Worm (Caenorhabditis elegans) whole organism, midembryonic: Measurements from ENCODE around the gene kdin-1.

Experiments
- T22C8.4 ChIP-seq: fragments of 200-800 bp; sonication (Bioruptor generic); IDR thresholded peaks from 2 replicates; pipeline ENCODE4 v1.3.6; 2022; ENCODE audit warnings: missing genetic modification characterization, missing compliant biosample characterization
- cog-1 ChIP-seq: sonication (generic microtip); optimal IDR thresholded peaks from 2 replicates; lab custom pipeline; 2016; ENCODE audit warnings: missing genetic modification characterization, missing compliant biosample characterization
- flt-1 ChIP-seq: fragments of 200-800 bp; sonication (Bioruptor generic); IDR thresholded peaks from 2 replicates; pipeline ENCODE4 v1.3.6; 2022; ENCODE audit warnings: missing genetic modification characterization, missing compliant biosample characterization
- klf-2 ChIP-seq: fragments of 200-800 bp; sonication (Bioruptor generic); conservative IDR thresholded peaks from 2 replicates; pipeline ENCODE4 v1.3.6; 2022; ENCODE audit warnings: missing genetic modification reagents, missing genetic modification characterization, missing compliant biosample characterization
- med-1 ChIP-seq: sonication (generic microtip); optimal IDR thresholded peaks from 2 replicates; lab custom pipeline; 2017; ENCODE audit warnings: missing genetic modification characterization, mild to moderate bottlenecking, missing compliant biosample characterization, antibody characterized with exemption, missing genetic modification reagents; ENCODE audit not compliant: insufficient read depth
- ref-1 ChIP-seq: fragments of 200-800 bp; sonication (Bioruptor generic); conservative IDR thresholded peaks from 2 replicates; pipeline ENCODE4 v1.3.6; 2022; ENCODE audit warnings: missing genetic modification reagents, missing genetic modification characterization, missing compliant biosample characterization
- tab-1 ChIP-seq: fragments of 200-800 bp; sonication (Bioruptor generic); IDR thresholded peaks from 2 replicates; pipeline ENCODE4 v1.3.6; 2022; ENCODE audit warnings: missing genetic modification characterization, missing compliant biosample characterization
- ztf-23 ChIP-seq: fragments of 200-800 bp; sonication (Bioruptor generic); IDR thresholded peaks from 2 replicates; pipeline ENCODE4 v1.3.6; 2022; ENCODE audit warnings: missing genetic modification reagents, missing genetic modification characterization, missing compliant biosample characterization
- ztf-29 ChIP-seq: fragments of 200-800 bp; sonication (Bioruptor generic); IDR thresholded peaks from 2 replicates; pipeline ENCODE4 v1.3.6; 2022; ENCODE audit warnings: missing genetic modification reagents, missing genetic modification characterization, missing compliant biosample characterization

Gene kdin-1

DNA sequence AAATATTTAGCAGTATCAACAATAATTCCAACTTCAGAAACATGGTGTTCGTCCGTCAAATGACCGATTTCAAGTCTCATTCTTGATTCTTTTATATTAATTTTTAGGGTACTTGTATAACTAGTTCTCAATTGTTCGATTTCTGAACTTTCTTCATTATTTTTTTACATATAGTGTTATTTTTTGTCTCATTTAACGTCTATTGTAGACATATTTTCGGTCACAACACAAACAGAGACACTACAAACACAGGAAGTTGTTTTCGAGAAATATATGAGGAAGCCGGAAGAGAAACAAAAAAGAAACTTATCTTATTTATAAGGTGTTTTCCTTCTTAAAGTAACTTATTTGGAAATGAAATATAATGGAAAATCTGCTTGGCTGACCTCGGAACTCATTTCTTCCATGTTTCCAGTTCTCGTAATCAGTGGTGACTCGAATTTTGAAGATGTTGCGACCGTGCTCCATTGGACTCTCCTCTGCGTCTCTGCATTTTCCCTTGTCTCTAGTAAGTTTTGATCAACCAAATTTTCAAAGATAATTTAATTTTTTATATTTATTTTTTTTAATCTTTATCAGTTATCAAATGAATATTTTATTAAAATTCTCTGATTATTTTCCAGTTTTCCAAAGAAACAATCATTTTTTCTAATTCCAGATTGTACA is 15.3 kb downstream of the kdin-1 start, which contains the start of the genes F36H1.12 and lin-3:
TSS of gene F36H1.12 (minus strand) at position 51 of the 666 bp plus-strand sequence.
TSS of gene lin-3 (plus strand) at position 657 of the 666 bp plus-strand sequence.
- TF ChIP-seq med-1 (GFP tag; lab: Kevin White, UChicago) (no peak), tab-1 (no peak), ztf-23 (GFP tag; lab: Robert Waterston, UW) (no peak), ztf-29 (GFP tag; lab: Robert Waterston, UW) (no peak), flt-1 (no peak), T22C8.4 (GFP tag; lab: Robert Waterston, UW) (no peak), klf-2 (GFP tag; lab: Robert Waterston, UW) (no peak), cog-1 (tag; lab: Kevin White, UChicago) (no peak), ref-1 (GFP tag; lab: Robert Waterston, UW) (no peak)

DNA sequence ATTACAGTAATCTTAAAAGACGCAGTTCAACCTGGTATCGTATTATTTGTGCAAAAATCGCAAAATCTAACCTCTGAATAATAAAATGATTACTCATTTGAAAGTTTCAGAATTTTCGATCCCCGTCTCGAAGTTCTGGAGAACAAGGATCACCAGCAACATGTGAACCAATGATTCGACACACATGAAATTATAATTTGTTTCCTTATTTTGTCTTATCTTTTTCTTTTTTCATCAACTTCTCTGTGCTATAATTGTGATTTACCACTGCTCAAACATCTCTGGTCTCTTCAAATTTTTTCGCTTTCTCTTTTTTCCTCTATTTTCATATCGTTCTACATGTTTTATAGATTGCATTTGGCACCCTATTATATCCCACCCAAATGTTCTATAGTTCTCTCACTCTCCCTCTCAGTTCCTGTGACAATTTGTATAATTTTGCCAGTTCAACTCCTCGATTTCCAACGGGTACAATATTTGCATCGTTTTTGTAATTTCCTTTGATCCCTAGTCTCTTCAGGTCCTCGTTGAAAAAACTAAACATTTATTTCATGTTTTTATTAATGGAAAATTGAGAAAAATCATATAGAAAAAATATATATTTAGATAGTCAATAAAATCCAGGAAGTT is 24.6 kb downstream of the kdin-1 start:
- no peak for TF ChIP-seq flt-1
- TF ChIP-seq klf-2 (GFP tag; lab: Robert Waterston, UW), result no peak
- TF ChIP-seq ztf-29 (GFP tag; lab: Robert Waterston, UW), result no peak
- TF ChIP-seq T22C8.4 (GFP tag; lab: Robert Waterston, UW), result no peak
- TF ChIP-seq tab-1, result no peak
- no peak for TF ChIP-seq ztf-23 (GFP tag; lab: Robert Waterston, UW)
- TF ChIP-seq cog-1 (tag; lab: Kevin White, UChicago), result no peak
- TF ChIP-seq ref-1 (GFP tag; lab: Robert Waterston, UW), result no peak
- TF ChIP-seq med-1 (GFP tag; lab: Kevin White, UChicago), result no peak

DNA sequence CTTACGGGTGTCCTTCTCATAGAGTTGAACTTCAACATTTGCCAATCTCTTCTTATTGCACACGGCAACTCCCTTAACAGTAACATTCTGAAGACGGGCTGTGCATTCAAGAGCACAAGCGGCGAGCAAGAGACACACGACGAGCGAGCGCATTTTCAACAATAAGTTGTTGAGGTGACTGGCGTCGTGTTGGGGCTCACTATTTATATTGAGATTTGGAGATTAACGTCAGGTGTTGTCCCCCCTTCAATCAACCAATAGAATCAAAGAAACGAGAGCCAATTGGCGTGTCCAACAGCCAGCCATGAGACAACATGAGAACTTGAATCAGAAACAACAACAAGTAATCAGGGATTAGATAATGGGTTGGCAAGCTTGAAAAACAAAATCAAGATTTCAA is 25.5 kb downstream of the kdin-1 start, which contains the start of gene ttr-16:
TSS of gene ttr-16 (minus strand) at position 176 of the 400 bp plus-strand sequence.
- no peak for TF ChIP-seq tab-1
- 0 out of 2 replicates have a peak, but pooled peaks have one; percentile 5 for TF ChIP-seq flt-1

DNA sequence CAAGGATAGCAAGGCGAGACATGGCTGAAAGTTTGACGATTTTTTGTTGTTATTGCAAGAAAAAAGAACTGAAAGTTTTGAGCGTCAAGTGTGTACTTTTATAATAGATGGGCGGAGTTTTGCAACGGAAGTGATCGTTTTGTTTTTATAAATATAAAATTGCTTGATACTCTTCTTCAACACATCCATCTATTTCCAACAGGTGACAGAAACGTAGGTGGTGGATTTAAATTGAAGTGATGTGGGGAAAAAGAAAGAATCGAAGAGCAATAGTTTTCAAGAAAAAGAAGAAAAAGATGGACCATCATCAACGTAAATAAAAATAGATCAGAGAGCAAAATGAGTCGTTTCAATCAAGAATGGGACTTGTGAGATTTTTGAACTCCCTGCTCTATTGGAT is 28.5 kb downstream of the kdin-1 start, which contains the start of gene ttr-17:
TSS of gene ttr-17 (minus strand) at position 24 of the 400 bp plus-strand sequence.
- TF ChIP-seq flt-1, result no peak
- TF ChIP-seq cog-1 (tag; lab: Kevin White, UChicago), result no peak
- TF ChIP-seq klf-2 (GFP tag; lab: Robert Waterston, UW), result no peak
- no peak for TF ChIP-seq ztf-23 (GFP tag; lab: Robert Waterston, UW)
- no peak for TF ChIP-seq ref-1 (GFP tag; lab: Robert Waterston, UW)

- TF ChIP-seq cog-1 (tag; lab: Kevin White, UChicago), result no peak
- TF ChIP-seq tab-1, result no peak
- no peak for TF ChIP-seq T22C8.4 (GFP tag; lab: Robert Waterston, UW)
- TF ChIP-seq flt-1, result no peak
- no peak for TF ChIP-seq klf-2 (GFP tag; lab: Robert Waterston, UW)
- TF ChIP-seq ztf-23 (GFP tag; lab: Robert Waterston, UW), result no peak
- no peak for TF ChIP-seq ztf-29 (GFP tag; lab: Robert Waterston, UW)
- no peak for TF ChIP-seq med-1 (GFP tag; lab: Kevin White, UChicago)
- no peak for TF ChIP-seq ref-1 (GFP tag; lab: Robert Waterston, UW)
These were observed 29.9 kb downstream of the kdin-1 start for ce11 chrIV:11068314-11068713.

- TF ChIP-seq med-1 (GFP tag; lab: Kevin White, UChicago), result no peak
- no peak for TF ChIP-seq ref-1 (GFP tag; lab: Robert Waterston, UW)
- TF ChIP-seq ztf-23 (GFP tag; lab: Robert Waterston, UW), result no peak
- no peak for TF ChIP-seq flt-1
- no peak for TF ChIP-seq cog-1 (tag; lab: Kevin White, UChicago)
- no peak for TF ChIP-seq T22C8.4 (GFP tag; lab: Robert Waterston, UW)
- no peak for TF ChIP-seq tab-1
- TF ChIP-seq ztf-29 (GFP tag; lab: Robert Waterston, UW), result no peak
- TF ChIP-seq klf-2 (GFP tag; lab: Robert Waterston, UW), result no peak
These were observed 40.0 kb downstream of the kdin-1 start, which contains the start of gene Y5F2A.4 for ce11 chrIV:11078482-11078881. Y5F2A.4 (minus strand) TSS chrIV:11078582.

DNA sequence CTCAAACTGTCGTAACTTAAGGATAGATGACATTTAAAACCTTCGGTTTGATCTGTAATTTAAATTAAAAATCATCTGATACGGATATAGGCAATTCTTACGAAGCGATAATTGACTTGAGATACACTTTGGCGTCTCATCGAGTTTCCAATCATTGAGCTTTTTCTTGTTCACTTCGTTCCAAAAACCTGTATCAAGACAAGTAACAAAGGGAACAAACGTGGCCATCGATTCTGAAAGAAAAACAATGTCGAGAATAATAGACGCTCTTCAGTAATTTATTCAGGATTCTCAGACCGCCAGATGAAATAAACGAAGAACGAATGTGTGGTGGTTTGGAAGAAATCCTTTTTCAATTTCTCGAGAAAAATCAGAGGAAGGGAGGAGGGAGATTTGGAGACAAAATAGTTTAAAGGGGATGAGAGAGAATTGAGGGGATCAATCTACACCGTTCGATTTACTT is 42.4 kb downstream of the kdin-1 start, which contains the start of gene atg-7:
TSS of gene atg-7 (minus strand) at position 233 of the 463 bp plus-strand sequence.
- TF ChIP-seq ztf-23 (GFP tag; lab: Robert Waterston, UW) (no peak), cog-1 (tag; lab: Kevin White, UChicago) (no peak), flt-1 (no peak), med-1 (GFP tag; lab: Kevin White, UChicago) (no peak), ref-1 (GFP tag; lab: Robert Waterston, UW) (no peak), klf-2 (GFP tag; lab: Robert Waterston, UW) (no peak), tab-1 (no peak), ztf-29 (GFP tag; lab: Robert Waterston, UW) (no peak), T22C8.4 (GFP tag; lab: Robert Waterston, UW) (no peak)

DNA sequence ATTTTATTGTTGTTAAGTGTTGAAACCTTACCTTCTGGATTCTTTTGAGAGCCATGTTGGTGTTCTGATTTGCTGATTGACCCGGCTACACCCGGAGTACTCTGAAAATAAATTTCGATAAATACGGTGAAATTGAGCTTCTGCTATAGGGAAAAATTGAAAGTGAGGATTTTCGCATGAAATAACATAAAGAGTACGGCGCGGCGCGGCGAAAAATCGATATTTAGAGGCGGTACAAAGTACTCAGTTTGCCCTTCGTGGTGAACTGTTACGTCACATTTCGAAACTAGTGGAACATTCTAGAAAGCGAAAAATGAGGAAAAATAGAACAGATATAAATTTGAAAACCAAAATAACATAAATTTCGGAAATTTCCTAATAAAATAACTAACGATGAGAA is 43.7 kb downstream of the kdin-1 start, which contains the start of gene let-70:
TSS of gene let-70 (minus strand) at position 101 of the 400 bp plus-strand sequence.
- no peak for TF ChIP-seq klf-2 (GFP tag; lab: Robert Waterston, UW)
- no peak for TF ChIP-seq ref-1 (GFP tag; lab: Robert Waterston, UW)
- TF ChIP-seq tab-1, result no peak
- no peak for TF ChIP-seq T22C8.4 (GFP tag; lab: Robert Waterston, UW)
- TF ChIP-seq flt-1, result no peak
- no peak for TF ChIP-seq med-1 (GFP tag; lab: Kevin White, UChicago)
- no peak for TF ChIP-seq cog-1 (tag; lab: Kevin White, UChicago)
- TF ChIP-seq ztf-23 (GFP tag; lab: Robert Waterston, UW), result no peak
- no peak for TF ChIP-seq ztf-29 (GFP tag; lab: Robert Waterston, UW)

DNA sequence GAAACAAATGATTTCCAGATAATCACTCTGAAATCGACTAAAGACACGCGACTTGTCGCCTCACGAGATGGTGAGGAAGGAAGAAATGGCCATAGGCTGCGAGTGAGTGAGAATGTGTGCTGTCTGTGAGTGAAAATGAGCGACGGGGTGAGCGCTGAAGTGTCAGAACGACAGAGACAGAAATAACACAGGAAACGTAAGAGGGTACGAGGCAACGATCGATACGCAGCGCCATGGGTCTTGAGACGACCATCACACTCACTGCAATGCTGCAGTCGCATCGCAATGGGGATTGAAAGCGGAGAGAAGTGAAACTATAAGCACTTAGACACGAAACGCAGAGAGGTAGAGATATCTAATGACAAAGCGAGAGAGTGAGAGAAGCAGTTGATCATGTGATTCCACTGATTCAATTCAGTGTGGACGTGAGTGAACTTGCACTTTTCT is 44.4 kb downstream of the kdin-1 start:
- TF ChIP-seq ztf-29 (GFP tag; lab: Robert Waterston, UW) (no peak), flt-1 (no peak), tab-1 (no peak), T22C8.4 (GFP tag; lab: Robert Waterston, UW) (peak; percentile 91), med-1 (GFP tag; lab: Kevin White, UChicago) (no peak), cog-1 (tag; lab: Kevin White, UChicago) (peak; percentile 63), ztf-23 (GFP tag; lab: Robert Waterston, UW) (peak; percentile 70), ref-1 (GFP tag; lab: Robert Waterston, UW) (no peak)
